Fruit fly (Drosophila melanogaster) whole organism, embryonic: ENCODE results near the gene Sptr.

Experiments used
- CG10431 ChIP-seq: fragments of 200-800 bp; sonication (Bioruptor generic); optimal IDR thresholded peaks from 3 replicates; lab custom pipeline; 2018; ENCODE audit warnings: missing biosample characterization, mild to moderate bottlenecking, missing genetic modification characterization
- CG11723 ChIP-seq: fragments of 200-800 bp; sonication (Bioruptor generic); optimal IDR thresholded peaks from 2 replicates; lab custom pipeline; 2017; ENCODE audit warnings: missing biosample characterization, mild to moderate bottlenecking, missing genetic modification characterization
- CG12104 ChIP-seq: fragments of 200-800 bp; sonication (Bioruptor generic); optimal IDR thresholded peaks from 3 replicates; lab custom pipeline; 2016; ENCODE audit warnings: missing biosample characterization, missing genetic modification characterization
- CG12299 ChIP-seq: fragments of 200-800 bp; sonication (Bioruptor generic); optimal IDR thresholded peaks from 2 replicates; lab custom pipeline; 2018; ENCODE audit warnings: missing biosample characterization, mild to moderate bottlenecking, missing genetic modification characterization
- CG12659 ChIP-seq: fragments of 200-800 bp; sonication (Bioruptor generic); optimal IDR thresholded peaks from 3 replicates; lab custom pipeline; 2017; ENCODE audit warnings: mild to moderate bottlenecking, missing biosample characterization, missing genetic modification reagents, missing genetic modification characterization
- CG14710 ChIP-seq: fragments of 200-800 bp; sonication (Bioruptor generic); optimal IDR thresholded peaks from 3 replicates; lab custom pipeline; 2019; ENCODE audit warnings: missing biosample characterization, mild to moderate bottlenecking, missing genetic modification characterization, moderate library complexity
- CG3163 ChIP-seq: fragments of 200-800 bp; sonication (Bioruptor generic); optimal IDR thresholded peaks from 3 replicates; lab custom pipeline; 2016; ENCODE audit warnings: missing biosample characterization, missing genetic modification characterization
- CG32532 ChIP-seq: fragments of 200-800 bp; sonication (Bioruptor generic); IDR thresholded peaks from 2 replicates; pipeline ENCODE4 v1.3.6; 2022; ENCODE audit warnings: missing biosample characterization, missing genetic modification characterization
- CG32772 ChIP-seq: fragments of 200-800 bp; sonication (Bioruptor generic); IDR thresholded peaks from 2 replicates; pipeline ENCODE4 v1.3.6; 2022; ENCODE audit warnings: missing biosample characterization, missing genetic modification characterization
- CG3995 ChIP-seq: fragments of 200-800 bp; sonication (Bioruptor generic); optimal IDR thresholded peaks from 3 replicates; lab custom pipeline; 2016; ENCODE audit warnings: missing biosample characterization, missing genetic modification characterization
- CG42726 ChIP-seq: fragments of 200-800 bp; sonication (Bioruptor generic); IDR thresholded peaks from 2 replicates; pipeline ENCODE4 v1.3.6; 2022; ENCODE audit warnings: missing biosample characterization, missing genetic modification characterization; ENCODE audit not compliant: partially characterized antibody
- CG43689 ChIP-seq: fragments of 200-800 bp; sonication (Bioruptor generic); IDR thresholded peaks from 2 replicates; pipeline ENCODE4 v1.3.6; 2022; ENCODE audit warnings: missing biosample characterization, missing genetic modification characterization
- CG6254 ChIP-seq: fragments of 200-800 bp; sonication (Bioruptor generic); optimal IDR thresholded peaks from 3 replicates; lab custom pipeline; 2017; ENCODE audit warnings: mild to moderate bottlenecking, missing biosample characterization, missing genetic modification reagents, missing genetic modification characterization
- CG7839 ChIP-seq: fragments of 200-800 bp; sonication (Bioruptor generic); optimal IDR thresholded peaks from 3 replicates; lab custom pipeline; 2018; ENCODE audit warnings: missing biosample characterization, mild to moderate bottlenecking, missing genetic modification characterization, moderate library complexity
- CG7963 ChIP-seq: fragments of 200-800 bp; sonication (Bioruptor generic); IDR thresholded peaks from 3 replicates; pipeline ENCODE4 v1.3.6; 2022; ENCODE audit warnings: missing biosample characterization, missing genetic modification characterization; ENCODE audit not compliant: partially characterized antibody
- CG8359 ChIP-seq: fragments of 200-800 bp; sonication (Bioruptor generic); optimal IDR thresholded peaks from 2 replicates; lab custom pipeline; 2017; ENCODE audit warnings: missing biosample characterization, mild to moderate bottlenecking, missing genetic modification characterization, borderline replicate concordance
- CG9727 ChIP-seq: fragments of 200-800 bp; sonication (Bioruptor generic); optimal IDR thresholded peaks from 3 replicates; lab custom pipeline; 2017; ENCODE audit warnings: missing biosample characterization, mild to moderate bottlenecking, missing genetic modification characterization
- CTCF ChIP-seq: fragments of 200-800 bp; sonication (Bioruptor generic); optimal IDR thresholded peaks from 2 replicates; lab custom pipeline; 2017; ENCODE audit warnings: missing biosample characterization, mild to moderate bottlenecking, missing genetic modification characterization, moderate library complexity
- HLH3B ChIP-seq: fragments of 200-800 bp; sonication (Bioruptor generic); IDR thresholded peaks from 2 replicates; pipeline ENCODE4 v1.3.6; 2022; ENCODE audit warnings: missing biosample characterization, missing genetic modification characterization
- HmgZ ChIP-seq: fragments of 200-800 bp; sonication (Bioruptor generic); optimal IDR thresholded peaks from 2 replicates; lab custom pipeline; 2018; ENCODE audit warnings: missing biosample characterization, mild to moderate bottlenecking, missing genetic modification characterization
- Hr51 ChIP-seq, 2 experiments: fragments of 200-800 bp; sonication (Bioruptor generic); optimal IDR thresholded peaks; 2 replicates in 1 of 2; 3 replicates in 1 of 2; lab custom pipeline; 2016 to 2018; ENCODE audit warnings: missing biosample characterization in 2 of 2, missing genetic modification characterization in 2 of 2, mild to moderate bottlenecking in 1 of 2, moderate library complexity in 1 of 2
- Lpt ChIP-seq: fragments of >200 bp; optimal IDR thresholded peaks from 2 replicates; lab custom pipeline; 2018; ENCODE audit warnings: missing biosample characterization, missing genetic modification characterization
- Myb ChIP-seq: fragments of 200-800 bp; sonication (Bioruptor generic); optimal IDR thresholded peaks from 2 replicates; lab custom pipeline; 2016; ENCODE audit warnings: missing biosample characterization, missing genetic modification characterization
- NK7.1 ChIP-seq: fragments of 200-800 bp; sonication (Bioruptor generic); optimal IDR thresholded peaks from 3 replicates; lab custom pipeline; 2016; ENCODE audit warnings: missing biosample characterization, missing genetic modification characterization
- Opbp ChIP-seq: fragments of 200-800 bp; sonication (Bioruptor generic); IDR thresholded peaks from 3 replicates; pipeline ENCODE4 v1.3.6; 2022; ENCODE audit warnings: missing biosample characterization, missing genetic modification characterization; ENCODE audit not compliant: partially characterized antibody
- Six4 ChIP-seq: fragments of 200-800 bp; sonication (Bioruptor generic); optimal IDR thresholded peaks from 2 replicates; lab custom pipeline; 2016; ENCODE audit warnings: missing biosample characterization, missing genetic modification characterization
- az2 ChIP-seq: fragments of 200-800 bp; sonication (Bioruptor generic); optimal IDR thresholded peaks from 3 replicates; lab custom pipeline; 2016; ENCODE audit warnings: missing biosample characterization, missing genetic modification characterization
- bab2 ChIP-seq: fragments of 200-800 bp; sonication (Bioruptor generic); optimal IDR thresholded peaks from 2 replicates; lab custom pipeline; 2016; ENCODE audit warnings: missing biosample characterization, missing genetic modification characterization
- cad ChIP-seq: fragments of >200 bp; optimal IDR thresholded peaks from 2 replicates; lab custom pipeline; 2017; ENCODE audit warnings: missing biosample characterization, missing genetic modification characterization
- cas ChIP-seq: fragments of 200-800 bp; sonication (Bioruptor generic); IDR thresholded peaks from 2 replicates; pipeline ENCODE4 v1.3.6; 2022; ENCODE audit warnings: missing biosample characterization, missing genetic modification characterization
- chm ChIP-seq: fragments of 200-800 bp; sonication (Bioruptor generic); IDR thresholded peaks from 2 replicates; pipeline ENCODE4 v1.3.6; 2022; ENCODE audit warnings: missing biosample characterization, missing genetic modification characterization
- ci ChIP-seq: fragments of 200-800 bp; sonication (Bioruptor generic); IDR thresholded peaks from 3 replicates; pipeline ENCODE4 v1.3.6; 2022; ENCODE audit warnings: missing biosample characterization, missing genetic modification characterization
- crp ChIP-seq, 2 experiments: fragments of 200-800 bp; sonication (Bioruptor generic); optimal IDR thresholded peaks; 2 replicates in 1 of 2; 3 replicates in 1 of 2; lab custom pipeline; 2017; ENCODE audit warnings: missing biosample characterization in 2 of 2, missing genetic modification characterization in 2 of 2, mild to moderate bottlenecking in 1 of 2, moderate library complexity in 1 of 2
- dati ChIP-seq: fragments of 200-800 bp; sonication (Bioruptor generic); IDR thresholded peaks from 2 replicates; pipeline ENCODE4 v1.3.6; 2022; ENCODE audit warnings: missing biosample characterization, missing genetic modification characterization
- dimm ChIP-seq: fragments of 200-800 bp; sonication (Bioruptor generic); IDR thresholded peaks from 2 replicates; pipeline ENCODE4 v1.3.6; 2022; ENCODE audit warnings: missing biosample characterization, missing genetic modification characterization
- dysf ChIP-seq: fragments of 200-800 bp; sonication (Bioruptor generic); IDR thresholded peaks from 3 replicates; pipeline ENCODE4 v1.3.6; 2022; ENCODE audit warnings: missing biosample characterization, missing genetic modification characterization
- gem ChIP-seq: fragments of 200-800 bp; sonication (Bioruptor generic); optimal IDR thresholded peaks from 2 replicates; lab custom pipeline; 2019; ENCODE audit warnings: missing biosample characterization, mild to moderate bottlenecking, missing genetic modification characterization, moderate library complexity
- hkb ChIP-seq, 2 experiments: fragments of 200-800 bp in 1 of 2; fragments of >200 bp in 1 of 2; sonication (Bioruptor generic) in 1 of 2; IDR thresholded peaks in 1 of 2; optimal IDR thresholded peaks in 1 of 2; 2 replicates each; pipeline versions ENCODE4 v1.3.6 to Lab custom; 2017 to 2022; ENCODE audit warnings: missing biosample characterization in 1 of 2, missing genetic modification characterization in 1 of 2
- inv ChIP-seq: fragments of 200-800 bp; sonication (Bioruptor generic); IDR thresholded peaks from 2 replicates; pipeline ENCODE4 v1.3.6; 2022; ENCODE audit warnings: missing biosample characterization, missing genetic modification characterization; ENCODE audit not compliant: partially characterized antibody
- knrl ChIP-seq: fragments of 200-800 bp; sonication (Bioruptor generic); IDR thresholded peaks from 3 replicates; pipeline ENCODE4 v1.3.6; 2022; ENCODE audit warnings: missing biosample characterization, missing genetic modification characterization; ENCODE audit not compliant: partially characterized antibody
- lov ChIP-seq, 2 experiments: fragments of 200-800 bp in 1 of 2; fragments of >200 bp in 1 of 2; sonication (Bioruptor generic) in 1 of 2; IDR thresholded peaks in 1 of 2; optimal IDR thresholded peaks in 1 of 2; 2 replicates in 1 of 2; 3 replicates in 1 of 2; pipeline versions ENCODE4 v1.3.6 to Lab custom; 2017 to 2022; ENCODE audit warnings: missing biosample characterization in 1 of 2, missing genetic modification characterization in 1 of 2
- nerfin-2 ChIP-seq: fragments of 200-800 bp; sonication (Bioruptor generic); IDR thresholded peaks from 2 replicates; pipeline ENCODE4 v1.3.6; 2022; ENCODE audit warnings: missing biosample characterization, missing genetic modification characterization; ENCODE audit not compliant: partially characterized antibody
- scrt ChIP-seq: fragments of 200-800 bp; sonication (Bioruptor generic); optimal IDR thresholded peaks from 2 replicates; lab custom pipeline; 2018; ENCODE audit warnings: missing biosample characterization, mild to moderate bottlenecking, missing genetic modification characterization, moderate library complexity
- sob ChIP-seq: fragments of 200-800 bp; sonication (Bioruptor generic); IDR thresholded peaks from 2 replicates; pipeline ENCODE4 v1.3.6; 2022; ENCODE audit warnings: missing biosample characterization, missing genetic modification characterization
- tap ChIP-seq: fragments of 200-800 bp; optimal IDR thresholded peaks from 3 replicates; lab custom pipeline; 2019; ENCODE audit warnings: missing biosample characterization, mild to moderate bottlenecking, missing genetic modification characterization, moderate library complexity
- unpg ChIP-seq: fragments of 200-800 bp; sonication (Bioruptor generic); optimal IDR thresholded peaks from 3 replicates; lab custom pipeline; 2018; ENCODE audit warnings: missing biosample characterization, mild to moderate bottlenecking, missing genetic modification characterization, moderate library complexity
- vfl ChIP-seq: fragments of 200-800 bp; sonication (Bioruptor generic); optimal IDR thresholded peaks from 2 replicates; lab custom pipeline; 2016; ENCODE audit warnings: missing biosample characterization, missing genetic modification characterization
- wdn ChIP-seq: fragments of 200-800 bp; sonication (Bioruptor generic); IDR thresholded peaks from 2 replicates; pipeline ENCODE4 v1.3.6; 2022; ENCODE audit warnings: missing biosample characterization, missing genetic modification characterization
- wek ChIP-seq: fragments of 200-800 bp; sonication (Bioruptor generic); optimal IDR thresholded peaks from 3 replicates; lab custom pipeline; 2018; ENCODE audit warnings: missing biosample characterization, mild to moderate bottlenecking, missing genetic modification characterization, moderate library complexity

Gene Sptr

DNA sequence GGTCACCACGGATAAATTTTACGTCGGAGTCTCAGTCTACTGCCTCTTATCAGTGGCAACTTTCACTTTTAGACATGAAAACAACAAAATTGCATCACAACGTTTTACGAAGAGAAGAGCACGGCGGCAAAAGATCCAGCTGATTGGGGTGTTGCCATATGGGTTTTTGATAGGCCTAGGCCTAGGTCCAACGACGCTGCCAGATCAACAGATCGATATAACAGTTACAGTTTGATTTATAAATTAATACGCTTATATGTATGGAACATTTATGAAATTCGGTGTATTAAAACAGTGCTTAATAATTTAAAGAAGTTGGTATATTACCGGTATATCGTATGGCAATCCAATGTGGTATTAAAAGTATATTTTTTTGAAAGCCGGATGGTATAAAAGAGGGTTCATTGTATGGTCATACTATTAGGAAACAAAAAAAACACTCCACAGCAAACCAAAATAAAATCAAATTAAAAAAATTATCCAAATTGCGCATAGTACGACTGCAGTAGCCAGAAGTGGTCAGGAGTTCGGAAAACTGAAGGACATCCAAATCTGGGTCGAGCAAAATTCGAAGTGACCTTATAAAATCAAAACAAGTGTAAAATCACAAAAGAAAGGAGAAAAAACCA, 27.5 kb downstream of the Sptr start, which contains the start of gene CG1440 (continued):
- TF ChIP-seq ci (GFP tag; lab: Robert Waterston, UW), result no peak
- no peak for TF ChIP-seq CTCF (GFP tag; lab: Kevin White, UChicago)
- no peak for TF ChIP-seq NK7.1 (GFP tag; lab: Kevin White, UChicago)
- no peak for TF ChIP-seq cas (GFP tag; lab: Robert Waterston, UW)
- TF ChIP-seq HmgZ (tag; lab: Kevin White, UChicago), result peak; percentile 1
- TF ChIP-seq tap, result no peak
- TF ChIP-seq Hr51 (GFP tag; optimal IDR thresholded peaks at IDR 0.05; lab: Kevin White, UChicago), result no peak
- TF ChIP-seq sob (GFP tag; lab: Robert Waterston, UW), result 0 out of 2 replicates have a peak, but pooled peaks have one; percentile 34
- no peak for TF ChIP-seq vfl (GFP tag; lab: Kevin White, UChicago)
- no peak for TF ChIP-seq CG9727 (GFP tag; lab: Kevin White, UChicago)
- peak; percentile 78 for TF ChIP-seq CG14710
- 0 out of 3 replicates have a peak, but pooled peaks have one; percentile 15 for TF ChIP-seq Opbp
- TF ChIP-seq scrt (GFP tag; lab: Kevin White, UChicago), result no peak
- no peak for TF ChIP-seq CG7839
- TF ChIP-seq CG6254 (GFP tag; lab: Kevin White, UChicago), result no peak
- no peak for TF ChIP-seq cad (GFP tag; lab: Kevin White, UChicago)
- TF ChIP-seq az2 (GFP tag; lab: Kevin White, UChicago), result no peak
- peak; percentile 35; the same call in 1 of the 2 replicates for TF ChIP-seq CG32772
- TF ChIP-seq dimm (GFP tag; lab: Robert Waterston, UW), result no peak
- no peak for TF ChIP-seq CG42726 (GFP tag; lab: Robert Waterston, UW)
- peak; percentile 24; the same call in 1 of the 2 replicates for TF ChIP-seq CG32532 (GFP tag; lab: Robert Waterston, UW)
- peak; percentile 30 for TF ChIP-seq bab2 (GFP tag; lab: Kevin White, UChicago)
- no peak for TF ChIP-seq CG43689 (GFP tag; lab: Robert Waterston, UW)
- no peak for TF ChIP-seq Lpt (GFP tag; lab: Kevin White, UChicago)
- TF ChIP-seq dysf (GFP tag; lab: Robert Waterston, UW), result no peak
- TF ChIP-seq unpg, result no peak
- peak; percentile 43 for TF ChIP-seq Myb
- no peak for TF ChIP-seq lov (optimal IDR thresholded peaks at IDR 0.05; lab: Kevin White, UChicago)
- TF ChIP-seq lov (GFP tag; IDR thresholded peaks at IDR 0.05; lab: Robert Waterston, UW), result no peak
- TF ChIP-seq dati (GFP tag; lab: Robert Waterston, UW), result no peak
- no peak for TF ChIP-seq wdn (GFP tag; lab: Robert Waterston, UW)
- TF ChIP-seq CG3995 (GFP tag; lab: Kevin White, UChicago), result no peak
- no peak for TF ChIP-seq CG7963
- no peak for TF ChIP-seq HLH3B (GFP tag; lab: Robert Waterston, UW)
- TF ChIP-seq CG12659 (GFP tag; lab: Kevin White, UChicago), result peak; percentile 77
- no peak for TF ChIP-seq CG12104 (GFP tag; lab: Kevin White, UChicago)
- TF ChIP-seq CG12299, result no peak
- no peak for TF ChIP-seq gem
- no peak for TF ChIP-seq nerfin-2 (GFP tag; lab: Robert Waterston, UW)
- TF ChIP-seq wek, result no peak
- TF ChIP-seq inv, result no peak
- no peak for TF ChIP-seq CG3163
- peak; percentile 11; the same call in 1 of the 3 replicates for TF ChIP-seq knrl (GFP tag; lab: Robert Waterston, UW)
- TF ChIP-seq chm (GFP tag; lab: Robert Waterston, UW), result no peak
- TF ChIP-seq CG10431 (GFP tag; lab: Kevin White, UChicago), result no peak
- no peak for TF ChIP-seq Six4 (GFP tag; lab: Kevin White, UChicago)
- TF ChIP-seq hkb (optimal IDR thresholded peaks at IDR 0.05; lab: Kevin White, UChicago), result no peak
- peak; percentile 47; the same call in 1 of the 2 replicates for TF ChIP-seq hkb (GFP tag; IDR thresholded peaks at IDR 0.05; lab: Robert Waterston, UW)
- TF ChIP-seq crp (GFP tag; optimal IDR thresholded peaks at IDR 0.05; lab: Kevin White, UChicago), result peak; percentile 19 to 92
- no peak for TF ChIP-seq CG8359 (GFP tag; lab: Kevin White, UChicago)
- TF ChIP-seq CG11723 (GFP tag; lab: Kevin White, UChicago), result no peak
